Fruit fly (Drosophila melanogaster) whole organism, embryonic: ENCODE measurements around the gene Or69a.

Experiments
- Atf6 ChIP-seq: fragments of 200-800 bp; sonication (Bioruptor generic); IDR thresholded peaks from 2 replicates; pipeline ENCODE4 v1.3.6; 2022; ENCODE audit warnings: missing biosample characterization, missing genetic modification characterization
- Awh ChIP-seq: fragments of 200-800 bp; sonication (Bioruptor generic); IDR thresholded peaks from 2 replicates; pipeline ENCODE4, ENCODE4 v1.3.6; 2022; ENCODE audit warnings: missing biosample characterization, missing genetic modification characterization
- BEAF-32 ChIP-seq: fragments of 200-800 bp; sonication (Bioruptor generic); optimal IDR thresholded peaks from 3 replicates; lab custom pipeline; 2017; ENCODE audit warnings: missing biosample characterization, missing genetic modification characterization, mild to moderate bottlenecking, moderate library complexity, missing genetic modification reagents
- BtbVII ChIP-seq: fragments of 200-800 bp; sonication (Bioruptor generic); optimal IDR thresholded peaks from 3 replicates; lab custom pipeline; 2017; ENCODE audit warnings: missing biosample characterization, mild to moderate bottlenecking, missing genetic modification characterization
- CG10147 ChIP-seq: fragments of 200-800 bp; sonication (Bioruptor generic); optimal IDR thresholded peaks from 2 replicates; lab custom pipeline; 2019; ENCODE audit warnings: missing biosample characterization, mild to moderate bottlenecking, missing genetic modification characterization, moderate library complexity
- CG12236 ChIP-seq: fragments of 200-800 bp; sonication (Bioruptor generic); optimal IDR thresholded peaks from 2 replicates; lab custom pipeline; 2016; ENCODE audit warnings: missing biosample characterization, missing genetic modification characterization
- CG15269 ChIP-seq: fragments of 200-800 bp; sonication (Bioruptor generic); optimal IDR thresholded peaks from 2 replicates; lab custom pipeline; 2018; ENCODE audit warnings: missing biosample characterization, mild to moderate bottlenecking, missing genetic modification characterization, moderate library complexity
- CG1529 ChIP-seq: fragments of 200-800 bp; sonication (Bioruptor generic); optimal IDR thresholded peaks from 3 replicates; lab custom pipeline; 2018; ENCODE audit warnings: missing biosample characterization, missing genetic modification characterization
- CG15696 ChIP-seq: fragments of 200-800 bp; sonication (Bioruptor generic); optimal IDR thresholded peaks from 2 replicates; lab custom pipeline; 2019; ENCODE audit warnings: missing biosample characterization, mild to moderate bottlenecking, missing genetic modification characterization, moderate library complexity
- CG16815 ChIP-seq: fragments of 200-800 bp; sonication (Bioruptor generic); optimal IDR thresholded peaks from 3 replicates; lab custom pipeline; 2017; ENCODE audit warnings: missing biosample characterization, mild to moderate bottlenecking, missing genetic modification characterization
- CG17912 ChIP-seq: fragments of 200-800 bp; sonication (Bioruptor generic); optimal IDR thresholded peaks from 2 replicates; lab custom pipeline; 2018; ENCODE audit warnings: missing biosample characterization, mild to moderate bottlenecking, missing genetic modification characterization
- CG42726 ChIP-seq: fragments of 200-800 bp; sonication (Bioruptor generic); IDR thresholded peaks from 2 replicates; pipeline ENCODE4 v1.3.6; 2022; ENCODE audit warnings: missing biosample characterization, missing genetic modification characterization; ENCODE audit not compliant: partially characterized antibody
- CG4617 ChIP-seq: fragments of 200-800 bp; sonication (Bioruptor generic); optimal IDR thresholded peaks from 3 replicates; lab custom pipeline; 2016; ENCODE audit warnings: missing biosample characterization, missing genetic modification characterization, borderline replicate concordance
- CG4820 ChIP-seq: fragments of 200-800 bp; sonication (Bioruptor generic); optimal IDR thresholded peaks from 3 replicates; lab custom pipeline; 2016; ENCODE audit warnings: missing biosample characterization, missing genetic modification characterization
- CG6683 ChIP-seq: fragments of 200-800 bp; sonication (Bioruptor generic); optimal IDR thresholded peaks from 2 replicates; lab custom pipeline; 2017; ENCODE audit warnings: missing biosample characterization, mild to moderate bottlenecking, missing genetic modification characterization, missing genetic modification reagents
- CG6813 ChIP-seq: fragments of 200-800 bp; sonication (Bioruptor generic); optimal IDR thresholded peaks from 2 replicates; lab custom pipeline; 2017; ENCODE audit warnings: missing biosample characterization, missing genetic modification characterization, mild to moderate bottlenecking, moderate library complexity, missing genetic modification reagents
- CG7271 ChIP-seq: fragments of 200-800 bp; sonication (Bioruptor generic); optimal IDR thresholded peaks from 2 replicates; lab custom pipeline; 2018; ENCODE audit warnings: missing biosample characterization, mild to moderate bottlenecking, missing genetic modification characterization, moderate library complexity
- CG8944 ChIP-seq: fragments of 200-800 bp; sonication (Bioruptor generic); optimal IDR thresholded peaks from 3 replicates; lab custom pipeline; 2016; ENCODE audit warnings: missing biosample characterization, missing genetic modification characterization
- CG9609 ChIP-seq: fragments of 200-800 bp; sonication (Bioruptor generic); optimal IDR thresholded peaks from 3 replicates; lab custom pipeline; 2016; ENCODE audit warnings: missing biosample characterization, missing genetic modification characterization
- Dbx ChIP-seq: fragments of 200-800 bp; sonication (Bioruptor generic); IDR thresholded peaks from 3 replicates; pipeline ENCODE4 v1.3.6; 2022; ENCODE audit warnings: missing biosample characterization, missing genetic modification characterization
- Dfd ChIP-seq, 2 experiments: fragments of >200 bp; optimal IDR thresholded peaks; 2 replicates each; lab custom pipeline; 2017; ENCODE audit warnings: missing biosample characterization in 2 of 2, missing genetic modification characterization in 2 of 2
- Fer3 ChIP-seq: fragments of 200-800 bp; sonication (Bioruptor generic); optimal IDR thresholded peaks from 2 replicates; lab custom pipeline; 2018; ENCODE audit warnings: missing biosample characterization, mild to moderate bottlenecking, missing genetic modification characterization, moderate library complexity
- Max ChIP-seq: fragments of 200-800 bp; sonication (Bioruptor generic); optimal IDR thresholded peaks from 2 replicates; lab custom pipeline; 2016; ENCODE audit warnings: missing biosample characterization, mild to moderate bottlenecking, missing genetic modification characterization
- Nf-YA ChIP-seq: fragments of 200-800 bp; sonication (Bioruptor generic); IDR thresholded peaks from 2 replicates; pipeline ENCODE4 v1.3.6; 2022; ENCODE audit warnings: missing biosample characterization, missing genetic modification characterization
- Nf-YB ChIP-seq: fragments of 200-800 bp; sonication (Bioruptor generic); optimal IDR thresholded peaks from 3 replicates; lab custom pipeline; 2019; ENCODE audit warnings: missing biosample characterization, mild to moderate bottlenecking, missing genetic modification characterization, moderate library complexity
- Tbp ChIP-seq: fragments of >200 bp; optimal IDR thresholded peaks from 2 replicates; lab custom pipeline; 2018; ENCODE audit warnings: missing biosample characterization, missing genetic modification characterization
- Usf ChIP-seq: fragments of 200-800 bp; sonication (Bioruptor generic); optimal IDR thresholded peaks from 2 replicates; lab custom pipeline; 2017; ENCODE audit warnings: missing genotype, missing biosample characterization, missing genetic modification characterization
- bowl ChIP-seq: fragments of 200-800 bp; sonication (Bioruptor generic); IDR thresholded peaks from 2 replicates; pipeline ENCODE4 v1.3.6; 2022; ENCODE audit warnings: missing biosample characterization, missing genetic modification characterization
- ci ChIP-seq: fragments of 200-800 bp; sonication (Bioruptor generic); IDR thresholded peaks from 3 replicates; pipeline ENCODE4 v1.3.6; 2022; ENCODE audit warnings: missing biosample characterization, missing genetic modification characterization
- dmrt11E ChIP-seq: fragments of 200-800 bp; sonication (Bioruptor generic); optimal IDR thresholded peaks from 3 replicates; lab custom pipeline; 2018; ENCODE audit warnings: missing biosample characterization, mild to moderate bottlenecking, missing genetic modification characterization, moderate library complexity
- dpn ChIP-seq, 2 experiments: fragments of 200-800 bp; sonication (Bioruptor generic); optimal IDR thresholded peaks; 3 replicates each; lab custom pipeline; 2016; ENCODE audit warnings: missing biosample characterization in 2 of 2, missing genetic modification characterization in 2 of 2
- esg ChIP-seq: fragments of 200-800 bp; sonication (Bioruptor generic); conservative IDR thresholded peaks from 2 replicates; pipeline ENCODE4 v1.3.6; 2022; ENCODE audit warnings: missing biosample characterization, missing genetic modification characterization
- gce ChIP-seq: fragments of 200-800 bp; sonication (Bioruptor generic); IDR thresholded peaks from 3 replicates; pipeline ENCODE4 v1.3.6; 2022; ENCODE audit warnings: missing biosample characterization, missing genetic modification characterization
- gfzf ChIP-seq: fragments of 200-800 bp; sonication (Bioruptor generic); optimal IDR thresholded peaks from 2 replicates; lab custom pipeline; 2016; ENCODE audit warnings: missing biosample characterization, mild to moderate bottlenecking, missing genetic modification characterization, moderate library complexity
- grn ChIP-seq: fragments of 200-800 bp; sonication (Bioruptor generic); optimal IDR thresholded peaks from 3 replicates; lab custom pipeline; 2017; ENCODE audit warnings: missing biosample characterization, missing genetic modification characterization
- gt ChIP-seq: fragments of 200-800 bp; sonication (Bioruptor generic); IDR thresholded peaks from 2 replicates; pipeline ENCODE4 v1.3.6; 2022; ENCODE audit warnings: missing biosample characterization, missing genetic modification characterization
- inv ChIP-seq: fragments of 200-800 bp; sonication (Bioruptor generic); IDR thresholded peaks from 2 replicates; pipeline ENCODE4 v1.3.6; 2022; ENCODE audit warnings: missing biosample characterization, missing genetic modification characterization; ENCODE audit not compliant: partially characterized antibody
- lilli ChIP-seq: fragments of 200-800 bp; sonication (Bioruptor generic); optimal IDR thresholded peaks from 3 replicates; lab custom pipeline; 2016; ENCODE audit warnings: missing biosample characterization, missing genetic modification characterization
- mirr ChIP-seq: fragments of 200-800 bp; sonication (Bioruptor generic); optimal IDR thresholded peaks from 3 replicates; lab custom pipeline; 2018; ENCODE audit warnings: missing biosample characterization, mild to moderate bottlenecking, missing genetic modification characterization
- mld ChIP-seq: fragments of 200-800 bp; sonication (Bioruptor generic); IDR thresholded peaks from 3 replicates; pipeline ENCODE4 v1.3.6; 2022; ENCODE audit warnings: missing biosample characterization, missing genetic modification characterization; ENCODE audit not compliant: partially characterized antibody
- nerfin-1 ChIP-seq: fragments of 200-800 bp; sonication (Bioruptor generic); optimal IDR thresholded peaks from 3 replicates; lab custom pipeline; 2019; ENCODE audit warnings: missing biosample characterization, mild to moderate bottlenecking, missing genetic modification characterization, moderate library complexity
- pho ChIP-seq: fragments of 200-800 bp; sonication (Bioruptor generic); optimal IDR thresholded peaks from 2 replicates; lab custom pipeline; 2016; ENCODE audit warnings: missing biosample characterization, missing genetic modification characterization
- pnt ChIP-seq: fragments of 200-800 bp; sonication (Bioruptor generic); optimal IDR thresholded peaks from 3 replicates; lab custom pipeline; 2016; ENCODE audit warnings: missing biosample characterization, missing genetic modification characterization
- seq ChIP-seq: fragments of 200-800 bp; sonication (Bioruptor generic); IDR thresholded peaks from 2 replicates; pipeline ENCODE4 v1.3.6; 2022; ENCODE audit warnings: missing biosample characterization, missing genetic modification characterization
- stc ChIP-seq: fragments of 200-800 bp; sonication (Bioruptor generic); IDR thresholded peaks from 2 replicates; pipeline ENCODE4 v1.3.6; 2022; ENCODE audit warnings: missing biosample characterization, missing genetic modification characterization
- tin ChIP-seq: fragments of 200-800 bp; sonication (Bioruptor generic); optimal IDR thresholded peaks from 3 replicates; lab custom pipeline; 2016; ENCODE audit warnings: missing biosample characterization, missing genetic modification characterization
- trem ChIP-seq: fragments of 200-800 bp; optimal IDR thresholded peaks from 3 replicates; lab custom pipeline; 2019; ENCODE audit warnings: missing biosample characterization, mild to moderate bottlenecking, missing genetic modification characterization, moderate library complexity
- tx ChIP-seq: fragments of 200-800 bp; sonication (Bioruptor generic); optimal IDR thresholded peaks from 2 replicates; lab custom pipeline; 2016; ENCODE audit warnings: missing biosample characterization, missing genetic modification characterization

The Or69a gene

DNA sequence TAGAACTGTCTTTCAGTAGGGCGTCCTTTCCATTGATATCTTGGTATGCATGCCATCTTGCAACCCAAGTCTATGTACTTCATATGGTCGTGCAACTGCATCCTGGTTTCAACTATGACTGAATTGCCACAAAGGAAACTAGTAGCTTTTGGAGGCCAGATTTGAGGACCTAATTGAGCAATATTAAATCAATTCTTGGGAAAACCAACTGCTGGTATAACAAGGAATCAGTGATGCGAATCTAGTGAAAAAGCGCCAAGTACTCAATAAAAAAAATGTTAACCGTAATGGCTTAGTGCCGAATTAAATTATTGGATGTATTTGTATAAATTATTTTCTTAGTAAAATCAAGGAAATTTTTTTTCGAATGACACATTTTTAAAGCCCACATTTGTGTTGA, at the start of gene Or69a:
Or69a (minus strand) TSS at position 101 of the 400 bp plus-strand sequence.
- TF ChIP-seq esg (GFP tag; lab: Robert Waterston, UW): no peak

DNA sequence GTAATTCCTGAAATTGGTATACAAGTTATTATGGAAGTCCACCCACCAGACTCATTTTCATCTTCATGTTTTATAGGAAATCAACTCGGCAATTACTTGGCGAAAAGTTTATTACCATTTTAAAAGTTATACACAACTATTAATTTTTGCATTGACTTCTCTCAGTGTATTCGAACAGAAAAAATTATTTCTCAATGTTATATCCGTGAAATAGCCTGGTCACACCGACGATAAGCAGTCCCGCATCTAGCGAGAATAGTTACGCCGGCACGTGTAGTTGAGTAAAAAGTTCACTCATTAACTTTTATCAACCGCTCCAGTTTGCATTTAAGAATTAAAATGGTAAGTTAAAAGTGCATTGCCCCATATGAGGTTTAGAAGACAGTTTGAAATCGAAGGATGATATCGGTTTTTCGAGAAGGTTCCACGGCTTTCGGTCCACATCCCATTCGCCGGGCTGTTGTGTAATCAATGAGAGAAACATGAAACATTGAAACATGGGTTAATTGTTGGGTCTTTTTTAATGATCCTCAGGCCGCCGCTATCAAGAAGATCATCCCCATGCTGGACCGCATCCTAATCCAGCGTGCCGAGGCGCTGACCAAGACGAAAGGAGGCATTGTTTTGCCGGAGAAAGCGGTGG, 48.4 kb upstream of the Or69a start, which contains the start of gene CG11267:
CG11267 (plus strand) TSS at position 228 of the 643 bp plus-strand sequence.
- TF ChIP-seq CG42726 (GFP tag; lab: Robert Waterston, UW) (no peak), gfzf (GFP tag; lab: Kevin White, UChicago) (peak; percentile 63), mld (GFP tag; lab: Robert Waterston, UW) (no peak), Nf-YA (GFP tag; lab: Robert Waterston, UW) (peak; percentile 90), mirr (GFP tag; lab: Kevin White, UChicago) (peak; percentile 90), Dbx (GFP tag; lab: Robert Waterston, UW) (peak; percentile 93), Dfd (GFP tag; optimal IDR thresholded peaks at IDR 0.05; lab: Kevin White, UChicago) (no peak), dmrt11E (tag; lab: Kevin White, UChicago) (peak; percentile 62), Awh (GFP tag; lab: Robert Waterston, UW) (peak; percentile 87), CG8944 (GFP tag; lab: Kevin White, UChicago) (peak; percentile 75), BtbVII (GFP tag; lab: Kevin White, UChicago) (peak; percentile 87), lilli (GFP tag; lab: Kevin White, UChicago) (peak; percentile 85), Tbp (GFP tag; lab: Kevin White, UChicago) (no peak), BEAF-32 (peak; percentile 23), Fer3 (peak; percentile 93), CG12236 (GFP tag; lab: Kevin White, UChicago) (no peak), stc (GFP tag; lab: Robert Waterston, UW) (peak; percentile 94), ci (peak; percentile 89), CG17912 (peak; percentile 51), nerfin-1 (tag; lab: Kevin White, UChicago) (peak; percentile 79), CG4617 (GFP tag; lab: Kevin White, UChicago) (peak; percentile 31), gce (GFP tag; lab: Robert Waterston, UW) (peak; percentile 83; the same call in 2 of the 3 replicates), CG6813 (GFP tag; lab: Kevin White, UChicago) (peak; percentile 84), Atf6 (GFP tag; lab: Robert Waterston, UW) (peak; percentile 93), CG6683 (GFP tag; lab: Kevin White, UChicago) (peak; percentile 65), CG9609 (GFP tag; lab: Kevin White, UChicago) (peak; percentile 77), bowl (peak; percentile 84), CG1529 (GFP tag; lab: Kevin White, UChicago) (peak; percentile 60), CG16815 (GFP tag; lab: Kevin White, UChicago) (peak; percentile 48), gt (GFP tag; lab: Robert Waterston, UW) (peak; percentile 46; the same call in 1 of the 2 replicates), CG7271 (tag; lab: Kevin White, UChicago) (no peak), CG10147 (GFP tag; lab: Kevin White, UChicago) (peak; percentile 87), CG15269 (tag; lab: Kevin White, UChicago) (peak; percentile 82), seq (GFP tag; lab: Robert Waterston, UW) (peak; percentile 82), pho (peak; percentile 59), CG4820 (peak; percentile 85), dpn (GFP tag; optimal IDR thresholded peaks at IDR 0.05; lab: Kevin White, UChicago) (peak; percentile 76), trem (tag; lab: Kevin White, UChicago) (peak; percentile 66), CG15696 (peak; percentile 81), Usf (GFP tag; lab: Kevin White, UChicago) (peak; percentile 48), Max (GFP tag; lab: Kevin White, UChicago) (peak; percentile 84), pnt (peak; percentile 80), tin (peak; percentile 87), Nf-YB (GFP tag; lab: Kevin White, UChicago) (peak; percentile 52), tx (peak; percentile 62), grn (no peak), inv (GFP tag; lab: Robert Waterston, UW) (no peak)
